Fruit fly (Drosophila melanogaster) whole organism, pupa: ENCODE measurements around the gene CG8319.

Experiments used
- CG10348 ChIP-seq: fragments of 200-800 bp; sonication (Bioruptor generic); IDR thresholded peaks from 2 replicates; pipeline ENCODE4 v1.3.6; 2022; ENCODE audit warnings: missing biosample characterization, missing genetic modification characterization
- CG13204 ChIP-seq: fragments of 200-800 bp; sonication (Bioruptor generic); optimal IDR thresholded peaks from 2 replicates; lab custom pipeline; 2018; ENCODE audit warnings: missing biosample characterization, mild to moderate bottlenecking, missing genetic modification characterization, moderate library complexity
- CG14655 ChIP-seq: fragments of 200-800 bp; sonication (Bioruptor generic); optimal IDR thresholded peaks from 3 replicates; lab custom pipeline; 2017; ENCODE audit warnings: mild to moderate bottlenecking, missing biosample characterization, missing genetic modification reagents, missing genetic modification characterization
- CG17806 ChIP-seq: fragments of 200-800 bp; sonication (Bioruptor generic); optimal IDR thresholded peaks from 2 replicates; lab custom pipeline; 2018; ENCODE audit warnings: missing biosample characterization, mild to moderate bottlenecking, missing genetic modification characterization, moderate library complexity
- CG34367 ChIP-seq: fragments of 200-800 bp; sonication (Bioruptor generic); optimal IDR thresholded peaks from 2 replicates; lab custom pipeline; 2018; ENCODE audit warnings: missing biosample characterization, mild to moderate bottlenecking, missing genetic modification characterization
- CG4496 ChIP-seq: fragments of 200-800 bp; sonication (Bioruptor generic); IDR thresholded peaks from 3 replicates; pipeline ENCODE4 v1.3.6; 2022; ENCODE audit warnings: missing biosample characterization, missing genetic modification characterization
- CG8159 ChIP-seq: fragments of 200-800 bp; sonication (Bioruptor generic); optimal IDR thresholded peaks from 3 replicates; lab custom pipeline; 2018; ENCODE audit warnings: missing biosample characterization, mild to moderate bottlenecking, missing genetic modification characterization, moderate library complexity
- D1 ChIP-seq: fragments of 200-800 bp; sonication (Bioruptor generic); optimal IDR thresholded peaks from 2 replicates; lab custom pipeline; 2018; ENCODE audit warnings: missing biosample characterization, mild to moderate bottlenecking, missing genetic modification characterization, moderate library complexity
- EcR ChIP-seq: fragments of 200-800 bp; sonication (Bioruptor generic); optimal IDR thresholded peaks from 3 replicates; lab custom pipeline; 2019; ENCODE audit warnings: missing biosample characterization, missing genetic modification characterization, mild to moderate bottlenecking, moderate library complexity, missing genetic modification reagents
- Ets98B ChIP-seq: fragments of 200-800 bp; sonication (Bioruptor generic); IDR thresholded peaks from 2 replicates; pipeline ENCODE4 v1.3.6; 2022; ENCODE audit warnings: missing biosample characterization, missing genetic modification characterization
- Pif1A ChIP-seq: fragments of 200-800 bp; sonication (Bioruptor generic); optimal IDR thresholded peaks from 3 replicates; lab custom pipeline; 2016; ENCODE audit warnings: missing biosample characterization, missing genetic modification characterization
- Pif1B ChIP-seq: fragments of 200-800 bp; sonication (Bioruptor generic); optimal IDR thresholded peaks from 3 replicates; lab custom pipeline; 2016; ENCODE audit warnings: missing biosample characterization, missing genetic modification characterization
- Snoo ChIP-seq: fragments of 200-800 bp; sonication (Bioruptor generic); optimal IDR thresholded peaks from 3 replicates; lab custom pipeline; 2017; ENCODE audit warnings: missing biosample characterization, mild to moderate bottlenecking, missing genetic modification characterization, inconsistent platforms
- fd96Ca ChIP-seq: fragments of 200-800 bp; sonication (Bioruptor generic); IDR thresholded peaks from 3 replicates; pipeline ENCODE4 v1.3.6; 2022; ENCODE audit warnings: missing biosample characterization, missing genetic modification characterization

dm6 chr3R:9594839-9595238 lies 32.3 kb upstream of the CG8319 start:
- TF ChIP-seq CG14655 (GFP tag; lab: Kevin White, UChicago) (no peak), CG4496 (no peak), CG13204 (GFP tag; lab: Kevin White, UChicago) (no peak), fd96Ca (GFP tag; lab: Robert Waterston, UW) (peak; percentile 66; the same call in 1 of the 3 replicates), CG10348 (no peak), Ets98B (GFP tag; lab: Robert Waterston, UW) (no peak; the same call in 1 of the 2 replicates), EcR (GFP tag; lab: Kevin White, UChicago) (no peak), Snoo (no peak), Pif1B (GFP tag; lab: Kevin White, UChicago) (no peak), CG17806 (tag; lab: Kevin White, UChicago) (no peak), D1 (tag; lab: Kevin White, UChicago) (no peak), CG8159 (tag; lab: Kevin White, UChicago) (no peak), CG34367 (tag; lab: Kevin White, UChicago) (no peak), Pif1A (no peak)
